Fruit fly (Drosophila melanogaster) S2 (cell line): Measurements from ENCODE around the gene CG10132.

Source experiments
- CG8478 ChIP-seq: fragments of >200 bp; optimal IDR thresholded peaks from 2 replicates; lab custom pipeline; 2018
- CTCF ChIP-seq, 2 experiments: fragments of >200 bp; optimal IDR thresholded peaks; 2 replicates each; lab custom pipeline; 2018

dm6 chr2L:19540307-19540706 lies 21.7 kb downstream of the CG10132 start, which contains the start of gene CG13081:
- TF ChIP-seq CG8478 (lab: Kevin White, UChicago), result no peak
- TF ChIP-seq CTCF (optimal IDR thresholded peaks at IDR 0.05; lab: Kevin White, UChicago), result no peak
